Worm (Caenorhabditis elegans): Measurements from ENCODE around the gene F53G2.12.

F53G2.12 gene

ce11 chrII:2478543-2478942, 347 bp downstream of the F53G2.12 start, which contains the start of gene mnat-1:
TSS of gene mnat-1 (minus strand) at chrII:2478643.
- TF ChIP-seq ztf-11 (tag; optimal IDR thresholded peaks at IDR 0.05): no peak
- TF ChIP-seq lsy-12 (tag; optimal IDR thresholded peaks at IDR 0.05): no peak
- TF ChIP-seq nhr-77 (tag; optimal IDR thresholded peaks at IDR 0.05): no peak
- TF ChIP-seq nhr-11 (tag; optimal IDR thresholded peaks at IDR 0.05): no peak
- TF ChIP-seq elt-2 (tag; optimal IDR thresholded peaks at IDR 0.05): no peak
- TF ChIP-seq nhr-28 (tag; optimal IDR thresholded peaks at IDR 0.05): no peak
- no peak for TF ChIP-seq fos-1 (tag; optimal IDR thresholded peaks at IDR 0.05)
- TF ChIP-seq ceh-9 (tag; optimal IDR thresholded peaks at IDR 0.05): no peak
- no peak for TF ChIP-seq pqm-1 (tag; optimal IDR thresholded peaks at IDR 0.05)

DNA sequence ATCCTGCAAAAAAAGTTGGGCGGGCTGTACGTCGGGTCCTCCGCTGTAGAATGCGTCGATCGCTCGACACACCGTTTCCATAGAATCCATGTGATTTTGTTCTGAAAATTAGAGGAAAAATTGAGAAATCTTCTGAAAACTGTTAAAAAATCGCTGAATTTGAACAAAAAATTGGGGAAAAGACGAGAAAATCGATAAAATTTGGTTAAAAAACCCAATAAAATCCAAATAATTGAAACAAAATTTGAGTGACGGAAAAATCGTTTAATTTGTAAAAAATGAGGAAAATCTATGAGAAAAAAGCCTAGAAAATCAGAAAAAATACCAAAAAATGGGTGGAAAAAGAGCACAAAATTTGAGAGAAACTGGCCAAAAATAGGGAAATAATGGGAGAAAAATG, 5.6 kb downstream of the F53G2.12 start, which contains the start of gene tsr-1:
tsr-1 (minus strand) TSS at position 101 of the 400 bp plus-strand sequence.
- no peak for TF ChIP-seq pha-4 (tag; optimal IDR thresholded peaks at IDR 0.05)
- TF ChIP-seq elt-2 (tag; optimal IDR thresholded peaks at IDR 0.05): no peak
- no peak for TF ChIP-seq nhr-23 (tag; optimal IDR thresholded peaks at IDR 0.05)
- TF ChIP-seq nhr-67 (tag; optimal IDR thresholded peaks at IDR 0.05): no peak
- TF ChIP-seq snpc-4 (tag; optimal IDR thresholded peaks at IDR 0.05): no peak
- no peak for TF ChIP-seq unc-39 (tag; optimal IDR thresholded peaks at IDR 0.05)

DNA sequence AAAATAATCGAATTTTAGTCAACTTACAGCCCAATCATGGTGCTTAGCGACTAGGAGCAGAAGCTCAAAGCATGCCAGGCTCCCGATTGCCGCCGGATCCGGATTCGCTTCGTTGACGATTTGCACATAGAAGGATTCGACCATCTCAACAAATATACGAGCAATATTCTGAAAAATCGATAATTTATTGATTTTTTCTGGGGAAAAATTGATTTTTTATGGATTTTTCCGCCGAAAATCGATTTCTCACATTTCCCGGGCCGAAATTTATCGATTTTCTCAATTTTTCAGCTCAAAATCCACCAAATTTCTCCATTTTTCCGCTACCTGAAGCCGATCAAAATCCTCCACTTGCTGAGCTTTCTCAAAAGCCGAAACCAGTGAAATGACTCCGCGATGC, 10.0 kb downstream of the F53G2.12 start:
- TF ChIP-seq fos-1 (tag; optimal IDR thresholded peaks at IDR 0.05) (no peak), ceh-28 (tag; optimal IDR thresholded peaks at IDR 0.05) (peak; percentile 82)

DNA sequence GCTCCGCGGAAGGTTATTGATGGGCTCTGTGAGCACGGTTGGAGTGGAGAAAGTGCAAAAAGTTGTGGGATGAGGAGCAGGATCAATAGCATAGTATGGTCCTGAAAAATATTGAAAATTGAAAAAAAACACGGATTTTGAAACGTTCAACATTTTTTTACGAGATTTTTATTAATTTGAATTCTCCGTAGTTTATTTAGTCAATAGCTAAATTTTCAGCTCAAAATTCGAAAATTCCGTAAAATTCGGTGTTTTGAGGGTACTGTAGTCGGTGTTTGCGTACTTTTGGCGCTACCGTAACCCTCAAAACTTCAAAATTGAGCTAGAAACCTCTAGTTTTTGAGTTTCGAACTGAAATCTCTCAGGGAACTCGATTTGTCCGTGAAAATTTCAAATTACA, 20.0 kb downstream of the F53G2.12 start, which contains the start of gene pqn-42:
pqn-42 (minus strand) TSS at position 101 of the 400 bp plus-strand sequence.
- TF ChIP-seq pha-4 (tag; optimal IDR thresholded peaks at IDR 0.05) (no peak), nhr-23 (tag; optimal IDR thresholded peaks at IDR 0.05) (no peak), ZK546.5 (tag; optimal IDR thresholded peaks at IDR 0.05) (no peak), tbx-2 (tag; optimal IDR thresholded peaks at IDR 0.05) (no peak), nhr-67 (tag; optimal IDR thresholded peaks at IDR 0.05) (no peak), nhr-77 (tag; optimal IDR thresholded peaks at IDR 0.05) (no peak), mml-1 (tag; optimal IDR thresholded peaks at IDR 0.05) (no peak)

- no peak for TF ChIP-seq lsy-12 (tag; optimal IDR thresholded peaks at IDR 0.05)
- no peak for TF ChIP-seq lin-15B (tag; optimal IDR thresholded peaks at IDR 0.05)
- TF ChIP-seq nhr-67 (tag; optimal IDR thresholded peaks at IDR 0.05): no peak
- no peak for TF ChIP-seq fkh-2 (tag; optimal IDR thresholded peaks at IDR 0.05)
- TF ChIP-seq nhr-12 (tag; optimal IDR thresholded peaks at IDR 0.05): no peak
- no peak for TF ChIP-seq egl-5 (tag; optimal IDR thresholded peaks at IDR 0.05)
- TF ChIP-seq ceh-82 (tag; optimal IDR thresholded peaks at IDR 0.05): no peak
- TF ChIP-seq zag-1 (tag; optimal IDR thresholded peaks at IDR 0.05): no peak
- no peak for TF ChIP-seq nhr-43 (tag; optimal IDR thresholded peaks at IDR 0.05; ENCODE audit: poor library complexity, severe bottlenecking)
- TF ChIP-seq fos-1 (tag; optimal IDR thresholded peaks at IDR 0.05): no peak
- no peak for TF ChIP-seq elt-1 (tag; optimal IDR thresholded peaks at IDR 0.05)
- no peak for TF ChIP-seq fkh-10 (GFP tag; optimal IDR thresholded peaks at IDR 0.05)
- no peak for TF ChIP-seq nhr-28 (tag; optimal IDR thresholded peaks at IDR 0.05)
- no peak for TF ChIP-seq R02D3.7 (tag; optimal IDR thresholded peaks at IDR 0.05)
- TF ChIP-seq unc-62 (GFP tag; optimal IDR thresholded peaks at IDR 0.05): no peak
Observed at ce11 chrII:2456973-2457372, 21.9 kb downstream of the F53G2.12 start.

- TF ChIP-seq aly-2 (tag; optimal IDR thresholded peaks at IDR 0.05) (no peak), skn-1 (tag; optimal IDR thresholded peaks at IDR 0.05) (no peak), sea-2 (GFP tag; optimal IDR thresholded peaks at IDR 0.05) (no peak), nhr-43 (tag; optimal IDR thresholded peaks at IDR 0.05; ENCODE audit: poor library complexity, severe bottlenecking) (no peak), elt-2 (tag; optimal IDR thresholded peaks at IDR 0.05) (no peak), ceh-9 (tag; optimal IDR thresholded peaks at IDR 0.05) (no peak), nhr-12 (tag; optimal IDR thresholded peaks at IDR 0.05) (no peak), unc-39 (tag; optimal IDR thresholded peaks at IDR 0.05) (no peak)
Observed at ce11 chrII:2455931-2456576, 22.8 kb downstream of the F53G2.12 start.
